Worm (Caenorhabditis elegans) whole organism, mixed stage, embryonic: ENCODE measurements around the gene arl-5.

Source experiments
- elt-3 ChIP-seq: fragments of 150-350 bp; optimal IDR thresholded peaks from 2 replicates; lab custom pipeline; 2014; ENCODE audit warnings: missing biosample characterization, missing genetic modification characterization
- hlh-1 ChIP-seq: fragments of 150-350 bp; optimal IDR thresholded peaks from 2 replicates; lab custom pipeline; 2014; ENCODE audit warnings: missing biosample characterization, missing genetic modification reagents, missing genetic modification characterization
- mab-5 ChIP-seq: fragments of 150-350 bp; optimal IDR thresholded peaks from 2 replicates; lab custom pipeline; 2014; ENCODE audit warnings: missing biosample characterization, missing genetic modification characterization
- mep-1 ChIP-seq: fragments of 150-350 bp; optimal IDR thresholded peaks from 2 replicates; lab custom pipeline; 2017; ENCODE audit warnings: missing biosample characterization, missing genetic modification reagents, missing genetic modification characterization, inconsistent platforms
- nhr-237 ChIP-seq: fragments of 150-350 bp; optimal IDR thresholded peaks from 2 replicates; lab custom pipeline; 2014; ENCODE audit warnings: missing biosample characterization, missing genetic modification characterization
- nhr-28 ChIP-seq: fragments of 150-350 bp; optimal IDR thresholded peaks from 2 replicates; lab custom pipeline; 2014; ENCODE audit warnings: missing biosample characterization, missing genetic modification characterization
- nhr-76 ChIP-seq: sonication (generic microtip); optimal IDR thresholded peaks from 2 replicates; lab custom pipeline; 2017; ENCODE audit warnings: missing biosample characterization, missing genetic modification characterization
- pha-4 ChIP-seq: fragments of 150-350 bp; optimal IDR thresholded peaks from 2 replicates; lab custom pipeline; 2018; ENCODE audit warnings: missing biosample characterization, missing genetic modification reagents, missing genetic modification characterization
- sem-2 ChIP-seq: fragments of 200-800 bp; sonication (Bioruptor generic); optimal IDR thresholded peaks from 2 replicates; lab custom pipeline; 2018; ENCODE audit warnings: mild to moderate bottlenecking, missing genetic modification characterization, missing compliant biosample characterization
- snpc-4 ChIP-seq: fragments of 150-350 bp; optimal IDR thresholded peaks from 2 replicates; lab custom pipeline; 2014; ENCODE audit warnings: missing biosample characterization, missing genetic modification characterization
- sptf-1 ChIP-seq: sonication (generic microtip); optimal IDR thresholded peaks from 2 replicates; lab custom pipeline; 2017; ENCODE audit warnings: mild to moderate bottlenecking, missing genetic modification characterization, moderate library complexity, missing compliant biosample characterization
- unc-62 ChIP-seq: fragments of 150-350 bp; optimal IDR thresholded peaks from 2 replicates; lab custom pipeline; 2014; ENCODE audit warnings: missing biosample characterization, missing genetic modification reagents, missing genetic modification characterization

ce11 chrIII:9862469-9862868, 39.4 kb downstream of the arl-5 start:
- TF ChIP-seq mab-5 (tag; lab: Kevin White, UChicago) (no peak), nhr-28 (no peak), unc-62 (no peak), mep-1 (tag; lab: Kevin White, UChicago) (no peak), elt-3 (tag; lab: Kevin White, UChicago) (no peak), hlh-1 (tag; lab: Kevin White, UChicago) (no peak), pha-4 (tag; lab: Kevin White, UChicago) (no peak), sem-2 (GFP tag; lab: Kevin White, UChicago) (no peak), nhr-76 (no peak), snpc-4 (tag; lab: Kevin White, UChicago) (no peak), nhr-237 (tag; lab: Kevin White, UChicago) (no peak), sptf-1 (no peak)
